Worm (Caenorhabditis elegans) whole organism, L1 larva: Measurements from ENCODE around the gene mrpl-35.
A peak's percentile ranks its signal among the peaks of the same experiment; 100 is the strongest.

Experiments
- C16A3.4 ChIP-seq: fragments of 150-350 bp; optimal IDR thresholded peaks from 2 replicates; lab custom pipeline; 2014; ENCODE audit warnings: missing biosample characterization, missing genetic modification characterization
- C34B4.2 ChIP-seq: sonication (generic microtip); optimal IDR thresholded peaks from 2 replicates; lab custom pipeline; 2017; ENCODE audit warnings: mild to moderate bottlenecking, missing genetic modification characterization, missing compliant biosample characterization
- F16B12.6 ChIP-seq: fragments of 150-350 bp; optimal IDR thresholded peaks from 2 replicates; lab custom pipeline; 2014; ENCODE audit warnings: missing biosample characterization, missing genetic modification characterization
- Y116A8C.19 ChIP-seq: sonication (generic microtip); optimal IDR thresholded peaks from 2 replicates; lab custom pipeline; 2016; ENCODE audit warnings: missing compliant biosample characterization, missing genetic modification characterization, borderline replicate concordance
- aha-1 ChIP-seq: fragments of 150-350 bp; optimal IDR thresholded peaks from 2 replicates; lab custom pipeline; 2014; ENCODE audit warnings: missing biosample characterization, missing genetic modification characterization
- alr-1 ChIP-seq: fragments of 200-800 bp; sonication (Bioruptor generic); optimal IDR thresholded peaks from 2 replicates; lab custom pipeline; 2018; ENCODE audit warnings: borderline replicate concordance, mild to moderate bottlenecking, missing genetic modification characterization, missing compliant biosample characterization
- ama-1 ChIP-seq: fragments of 150-350 bp; optimal IDR thresholded peaks from 2 replicates; lab custom pipeline; 2014
- blmp-1 ChIP-seq: fragments of 150-350 bp; optimal IDR thresholded peaks from 2 replicates; lab custom pipeline; 2014; ENCODE audit warnings: missing biosample characterization, missing genetic modification characterization
- ceh-8 ChIP-seq: fragments of 200-800 bp; sonication (Bioruptor generic); optimal IDR thresholded peaks from 2 replicates; lab custom pipeline; 2018; ENCODE audit warnings: mild to moderate bottlenecking, missing genetic modification characterization, moderate library complexity, missing compliant biosample characterization
- ceh-82 ChIP-seq, 3 experiments: fragments of 150-350 bp in 1 of 3; sonication (generic microtip) in 2 of 3; optimal IDR thresholded peaks; 2 replicates each; lab custom pipeline; 2014 to 2017; ENCODE audit warnings: missing biosample characterization in 3 of 3, missing genetic modification characterization in 3 of 3
- ces-1 ChIP-seq: fragments of 150-350 bp; optimal IDR thresholded peaks from 2 replicates; lab custom pipeline; 2014; ENCODE audit warnings: missing biosample characterization, missing genetic modification reagents, missing genetic modification characterization
- dpl-1 ChIP-seq, 3 experiments: fragments of 150-350 bp in 2 of 3; sonication (generic microtip) in 1 of 3; optimal IDR thresholded peaks; 2 replicates each; lab custom pipeline; 2014 to 2017; ENCODE audit warnings: missing biosample characterization in 3 of 3, missing genetic modification characterization in 3 of 3, missing genetic modification reagents in 3 of 3
- dsc-1 ChIP-seq: sonication (generic microtip); optimal IDR thresholded peaks from 2 replicates; lab custom pipeline; 2016; ENCODE audit warnings: mild to moderate bottlenecking, missing genetic modification characterization, missing compliant biosample characterization
- efl-1 ChIP-seq, 4 experiments: fragments of 150-350 bp; optimal IDR thresholded peaks in 3 of 4; peaks in 1 of 4; 1 replicate in 1 of 4; 2 replicates in 3 of 4; lab custom pipeline; 2014; ENCODE audit warnings: missing biosample characterization in 2 of 4, missing genetic modification characterization in 2 of 4, missing genetic modification reagents in 2 of 4
- egl-13 ChIP-seq: sonication (generic microtip); optimal IDR thresholded peaks from 2 replicates; lab custom pipeline; 2016; ENCODE audit warnings: missing genotype, missing genetic modification reagents, missing genetic modification characterization, missing compliant biosample characterization
- elt-2 ChIP-seq: sonication (generic microtip); optimal IDR thresholded peaks from 2 replicates; lab custom pipeline; 2016; ENCODE audit warnings: missing genetic modification characterization, mild to moderate bottlenecking, inconsistent platforms, missing compliant biosample characterization, missing genetic modification reagents
- elt-3 ChIP-seq, 6 experiments: fragments of 150-350 bp in 1 of 6; sonication (generic microtip); optimal IDR thresholded peaks; 2 replicates each; lab custom pipeline; 2017 to 2018; ENCODE audit warnings: missing biosample characterization in 6 of 6, missing genetic modification characterization in 6 of 6, inconsistent platforms in 1 of 6
- ets-5 ChIP-seq: fragments of 200-800 bp; sonication (Bioruptor generic); IDR thresholded peaks from 2 replicates; pipeline ENCODE4 v1.3.6; 2022; ENCODE audit warnings: missing genetic modification characterization, missing compliant biosample characterization
- fkh-10 ChIP-seq: sonication (generic microtip); optimal IDR thresholded peaks from 2 replicates; lab custom pipeline; 2017; ENCODE audit warnings: missing biosample characterization, missing genetic modification reagents, missing genetic modification characterization
- fos-1 ChIP-seq: fragments of 150-350 bp; optimal IDR thresholded peaks from 2 replicates; lab custom pipeline; 2014; ENCODE audit warnings: missing biosample characterization, missing genetic modification characterization
- hlh-17 ChIP-seq: fragments of 200-800 bp; sonication (Bioruptor generic); optimal IDR thresholded peaks from 2 replicates; lab custom pipeline; 2018; ENCODE audit warnings: missing genetic modification characterization, mild to moderate bottlenecking, missing compliant biosample characterization, moderate library complexity, borderline replicate concordance
- irx-1 ChIP-seq: sonication (generic microtip); optimal IDR thresholded peaks from 2 replicates; lab custom pipeline; 2016; ENCODE audit warnings: missing genetic modification characterization, missing compliant biosample characterization
- lin-35 ChIP-seq, 2 experiments: fragments of 150-350 bp; optimal IDR thresholded peaks; 2 replicates each; lab custom pipeline; 2014; ENCODE audit warnings: missing biosample characterization in 2 of 2, missing genetic modification characterization in 2 of 2, missing genetic modification reagents in 2 of 2
- lir-3 ChIP-seq: sonication (generic microtip); optimal IDR thresholded peaks from 2 replicates; lab custom pipeline; 2016; ENCODE audit warnings: mild to moderate bottlenecking, missing genetic modification characterization, moderate library complexity, missing compliant biosample characterization; ENCODE audit not compliant: poor library complexity
- mef-2 ChIP-seq: fragments of 150-350 bp; optimal IDR thresholded peaks from 2 replicates; lab custom pipeline; 2014; ENCODE audit warnings: missing biosample characterization, missing genetic modification characterization
- nhr-11 ChIP-seq: fragments of 150-350 bp; optimal IDR thresholded peaks from 2 replicates; lab custom pipeline; 2014; ENCODE audit warnings: missing biosample characterization, missing genetic modification characterization
- nhr-19 ChIP-seq: fragments of 200-800 bp; sonication (Bioruptor generic); conservative IDR thresholded peaks from 2 replicates; pipeline ENCODE4 v1.3.6; 2022; ENCODE audit warnings: missing genetic modification characterization, missing compliant biosample characterization
- nhr-20 ChIP-seq: sonication (generic microtip); optimal IDR thresholded peaks from 2 replicates; lab custom pipeline; 2016; ENCODE audit warnings: mild to moderate bottlenecking, missing genetic modification characterization, missing compliant biosample characterization
- nhr-28 ChIP-seq: fragments of 150-350 bp; optimal IDR thresholded peaks from 2 replicates; lab custom pipeline; 2014; ENCODE audit warnings: missing biosample characterization, missing genetic modification characterization
- nhr-47 ChIP-seq: sonication (generic microtip); optimal IDR thresholded peaks from 2 replicates; lab custom pipeline; 2016; ENCODE audit warnings: mild to moderate bottlenecking, missing genetic modification characterization, moderate library complexity, missing compliant biosample characterization
- nhr-71 ChIP-seq: sonication (generic microtip); optimal IDR thresholded peaks from 2 replicates; lab custom pipeline; 2016; ENCODE audit warnings: mild to moderate bottlenecking, missing genetic modification characterization, moderate library complexity, missing compliant biosample characterization
- nhr-85 ChIP-seq: sonication (generic microtip); peaks from one replicate; lab custom pipeline; 2016; ENCODE audit warnings: missing genetic modification characterization, inconsistent platforms, missing compliant biosample characterization
- nhr-90 ChIP-seq: sonication (generic microtip); optimal IDR thresholded peaks from 2 replicates; lab custom pipeline; 2016; ENCODE audit warnings: mild to moderate bottlenecking, missing genetic modification characterization, missing compliant biosample characterization; ENCODE audit not compliant: poor library complexity
- pag-3 ChIP-seq: sonication (generic microtip); optimal IDR thresholded peaks from 2 replicates; lab custom pipeline; 2017; ENCODE audit warnings: missing genetic modification characterization, mild to moderate bottlenecking, missing compliant biosample characterization, antibody characterized with exemption, borderline replicate concordance; ENCODE audit not compliant: insufficient read depth
- pax-3 ChIP-seq: fragments of 200-800 bp; sonication (Bioruptor generic); optimal IDR thresholded peaks from 2 replicates; lab custom pipeline; 2018; ENCODE audit warnings: mild to moderate bottlenecking, missing genetic modification characterization, moderate library complexity, missing compliant biosample characterization
- pqm-1 ChIP-seq: sonication (generic microtip); optimal IDR thresholded peaks from 3 replicates; lab custom pipeline; 2017; ENCODE audit warnings: missing biosample characterization, missing genetic modification characterization
- swsn-7 ChIP-seq: sonication (generic microtip); optimal IDR thresholded peaks from 2 replicates; lab custom pipeline; 2016; ENCODE audit warnings: missing genetic modification characterization, missing compliant biosample characterization
- tlp-1 ChIP-seq: fragments of 150-350 bp; optimal IDR thresholded peaks from 2 replicates; lab custom pipeline; 2014; ENCODE audit warnings: missing biosample characterization, missing genetic modification characterization
- unc-62 ChIP-seq: fragments of 150-350 bp; optimal IDR thresholded peaks from 2 replicates; lab custom pipeline; 2014; ENCODE audit warnings: missing biosample characterization, missing genetic modification reagents, missing genetic modification characterization
- unc-86 ChIP-seq: sonication (generic microtip); optimal IDR thresholded peaks from 2 replicates; lab custom pipeline; 2016; ENCODE audit warnings: missing genetic modification characterization, missing compliant biosample characterization
- xbp-1 ChIP-seq: sonication (generic microtip); optimal IDR thresholded peaks from 2 replicates; lab custom pipeline; 2016; ENCODE audit warnings: missing genetic modification characterization, missing compliant biosample characterization
- zip-4 ChIP-seq: fragments of 200-800 bp; sonication (Bioruptor generic); optimal IDR thresholded peaks from 2 replicates; lab custom pipeline; 2018; ENCODE audit warnings: mild to moderate bottlenecking, missing genetic modification characterization, moderate library complexity, missing compliant biosample characterization
- ztf-11 ChIP-seq, 2 experiments: sonication (generic microtip); optimal IDR thresholded peaks; 2 replicates each; lab custom pipeline; 2016 to 2017; ENCODE audit warnings: missing genetic modification characterization in 2 of 2, missing biosample characterization in 1 of 2, missing compliant biosample characterization in 1 of 2

The mrpl-35 gene

DNA sequence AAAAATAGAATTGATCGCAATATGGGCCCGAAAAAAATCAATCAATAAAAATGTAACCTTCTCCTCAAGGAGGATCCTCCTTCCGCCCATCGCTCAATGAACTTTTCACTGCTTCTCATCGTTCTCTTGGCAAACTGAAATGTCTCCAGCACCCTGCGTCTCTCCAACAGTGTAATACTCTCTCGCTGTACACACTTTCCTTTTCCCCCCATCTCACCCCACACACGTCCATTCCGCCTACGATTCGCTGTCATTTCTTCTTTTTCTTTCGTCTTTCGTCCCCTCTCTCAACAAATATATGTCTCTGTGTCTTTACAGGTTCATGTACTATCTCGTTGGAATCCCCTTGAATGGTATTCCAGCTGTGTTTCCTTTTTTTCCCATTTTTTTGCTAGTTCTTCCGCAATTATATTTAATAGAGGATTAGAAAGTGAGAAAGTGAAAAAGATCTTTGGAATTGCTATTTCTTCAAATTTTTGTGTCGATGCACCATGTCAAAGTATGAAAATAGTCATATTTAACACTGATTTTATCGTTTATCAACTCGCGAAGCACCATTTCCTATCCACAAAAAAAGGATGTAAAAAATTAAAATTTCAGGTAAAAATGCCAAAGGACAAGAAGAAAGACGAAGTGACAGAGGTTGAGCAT is 38.5 kb upstream of the mrpl-35 start, which contains the start of gene rsu-1 (continued):
- peak in 1 of 2 experiments; percentile 49 for TF ChIP-seq ztf-11 (tag; optimal IDR thresholded peaks at IDR 0.05; lab: Kevin White, UChicago)
- TF ChIP-seq nhr-47 (tag; lab: Kevin White, UChicago), result peak; percentile 57
- peak; percentile 61 for TF ChIP-seq nhr-19 (GFP tag; lab: Robert Waterston, UW)
- no peak for TF ChIP-seq hlh-17 (GFP tag; lab: Kevin White, UChicago)
- peak; percentile 11 for TF ChIP-seq fos-1
- peak; percentile 2 for TF ChIP-seq F16B12.6 (tag; lab: Kevin White, UChicago)
- TF ChIP-seq nhr-85 (tag; lab: Kevin White, UChicago), result peak; percentile 46
- TF ChIP-seq ces-1 (GFP tag; lab: Kevin White, UChicago), result no peak
- peak; percentile 58 to 67 for TF ChIP-seq efl-1 (optimal IDR thresholded peaks at IDR 0.05; lab: Kevin White, UChicago)
- TF ChIP-seq efl-1 (GFP tag; optimal IDR thresholded peaks at IDR 0.05 in 1 of 2; lab: Kevin White, UChicago), result peak; percentile 47 to 91
- peak in 2 of 3 experiments; percentile 36 to 42 for TF ChIP-seq dpl-1 (GFP tag; optimal IDR thresholded peaks at IDR 0.05; lab: Kevin White, UChicago)
- peak; percentile 64 for TF ChIP-seq swsn-7 (tag; lab: Kevin White, UChicago)
- peak; percentile 6 to 39 (median 34) for TF ChIP-seq ceh-82 (tag; optimal IDR thresholded peaks at IDR 0.05; lab: Kevin White, UChicago)
- no peak for TF ChIP-seq alr-1 (tag; lab: Kevin White, UChicago)
- peak; percentile 34 for TF ChIP-seq C16A3.4 (tag; lab: Kevin White, UChicago)

DNA sequence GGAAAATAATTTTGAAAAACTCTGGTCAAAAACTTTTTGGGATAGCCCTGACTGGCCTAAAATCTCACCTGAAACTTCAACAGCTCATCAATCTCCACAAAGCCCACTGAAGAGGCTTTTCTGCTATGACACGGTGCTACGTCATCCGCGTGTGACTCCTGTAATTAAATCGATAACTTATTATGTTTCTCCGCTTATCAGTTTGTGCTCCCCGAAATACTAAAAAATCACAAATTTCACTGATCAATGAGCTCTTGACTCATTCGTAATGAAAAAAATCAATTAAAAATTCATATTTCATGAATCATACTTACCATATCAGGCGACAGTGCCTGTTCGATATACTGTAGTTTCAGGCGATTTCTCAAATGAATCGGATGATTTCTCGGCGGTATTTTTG is 35.0 kb upstream of the mrpl-35 start:
- TF ChIP-seq lir-3 (tag; lab: Kevin White, UChicago) (no peak), lin-35 (GFP tag; optimal IDR thresholded peaks at IDR 0.05; lab: Kevin White, UChicago) (peak in 1 of 2 experiments; percentile 4), elt-2 (tag; lab: Kevin White, UChicago) (peak; percentile 18)

DNA sequence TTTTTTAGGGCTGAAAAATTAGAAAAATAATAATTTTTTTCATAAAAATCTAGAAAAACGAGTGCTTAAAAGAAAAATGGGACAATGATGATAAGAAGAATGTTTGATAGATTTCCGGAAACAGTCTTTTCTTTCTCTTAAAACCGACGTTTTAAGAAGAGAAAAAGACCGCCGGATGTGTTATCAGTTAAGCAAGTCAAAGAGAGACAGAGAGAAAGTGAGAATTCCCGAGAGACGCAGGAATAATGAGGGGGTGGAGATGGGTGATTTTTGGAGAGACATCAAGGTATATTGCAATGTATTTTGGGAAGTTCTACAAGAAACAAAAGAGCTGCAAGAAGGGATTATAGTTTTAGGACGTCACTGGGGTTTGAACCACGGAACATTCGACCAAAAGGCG is 34.5 kb upstream of the mrpl-35 start, which contains the start of gene C34C12.9:
C34C12.9 (minus strand) TSS at position 16 of the 400 bp plus-strand sequence.
- TF ChIP-seq xbp-1 (tag; lab: Kevin White, UChicago) (no peak), nhr-85 (tag; lab: Kevin White, UChicago) (no peak), pqm-1 (tag; lab: Kevin White, UChicago) (peak; percentile 5), blmp-1 (tag; lab: Kevin White, UChicago) (peak; percentile 33), tlp-1 (tag; lab: Kevin White, UChicago) (no peak), unc-62 (GFP tag; lab: Kevin White, UChicago) (no peak), elt-2 (tag; lab: Kevin White, UChicago) (peak; percentile 30)

DNA sequence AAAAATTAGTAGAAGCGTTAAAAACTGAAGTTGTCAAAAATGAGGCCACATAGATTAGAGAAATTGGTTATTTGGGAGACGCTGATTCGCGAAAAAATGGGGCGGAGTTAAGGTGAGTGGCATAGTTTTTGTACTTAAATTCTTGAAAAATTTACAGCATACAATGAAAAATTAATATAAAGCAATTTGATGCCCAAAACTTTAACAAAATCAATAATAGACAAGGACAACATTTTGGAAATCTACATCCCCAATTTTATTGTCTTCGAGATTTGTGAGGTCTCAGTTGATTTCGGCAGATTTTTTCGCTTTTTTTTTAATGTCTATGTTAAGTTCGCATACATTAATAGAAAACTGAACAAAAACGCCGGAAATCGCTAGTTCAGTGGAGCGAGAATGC is 33.8 kb upstream of the mrpl-35 start:
- TF ChIP-seq zip-4 (no peak), C34B4.2 (tag; lab: Kevin White, UChicago) (no peak), blmp-1 (tag; lab: Kevin White, UChicago) (no peak), nhr-28 (tag; lab: Kevin White, UChicago) (no peak), ets-5 (no peak), ces-1 (GFP tag; lab: Kevin White, UChicago) (no peak), unc-86 (tag; lab: Kevin White, UChicago) (peak; percentile 54), mef-2 (tag; lab: Kevin White, UChicago) (no peak), xbp-1 (tag; lab: Kevin White, UChicago) (peak; percentile 60), ama-1 (lab: Kevin White, UChicago) (no peak), egl-13 (tag; lab: Kevin White, UChicago) (peak; percentile 65), aha-1 (tag; lab: Kevin White, UChicago) (no peak), pax-3 (tag; lab: Kevin White, UChicago) (peak; percentile 96), dsc-1 (tag; lab: Kevin White, UChicago) (peak; percentile 59), ceh-8 (GFP tag; lab: Kevin White, UChicago) (no peak), nhr-20 (tag; lab: Kevin White, UChicago) (peak; percentile 59), pag-3 (tag; lab: Kevin White, UChicago) (no peak), nhr-11 (no peak), pqm-1 (tag; lab: Kevin White, UChicago) (no peak), elt-3 (tag; optimal IDR thresholded peaks at IDR 0.05; lab: Kevin White, UChicago) (no peak), irx-1 (tag; lab: Kevin White, UChicago) (peak; percentile 31), fkh-10 (no peak), elt-2 (tag; lab: Kevin White, UChicago) (peak; percentile 21), Y116A8C.19 (tag; lab: Kevin White, UChicago) (peak; percentile 77), nhr-19 (GFP tag; lab: Robert Waterston, UW) (peak; percentile 47), nhr-90 (peak; percentile 86), nhr-71 (tag; lab: Kevin White, UChicago) (peak; percentile 69)
